Fruit fly (Drosophila melanogaster) whole organism, embryonic: ENCODE results near the gene Sox21a.

ENCODE experiments used
- ATbp ChIP-seq: fragments of 200-800 bp; sonication (Bioruptor generic); optimal IDR thresholded peaks from 2 replicates; lab custom pipeline; 2017; ENCODE audit warnings: missing biosample characterization, mild to moderate bottlenecking, missing genetic modification characterization, missing genetic modification reagents
- Bteb2 ChIP-seq: fragments of 200-800 bp; sonication (Bioruptor generic); optimal IDR thresholded peaks from 2 replicates; lab custom pipeline; 2016; ENCODE audit warnings: missing biosample characterization, missing genetic modification characterization
- CG11723 ChIP-seq: fragments of 200-800 bp; sonication (Bioruptor generic); optimal IDR thresholded peaks from 2 replicates; lab custom pipeline; 2017; ENCODE audit warnings: missing biosample characterization, mild to moderate bottlenecking, missing genetic modification characterization
- CG12104 ChIP-seq: fragments of 200-800 bp; sonication (Bioruptor generic); optimal IDR thresholded peaks from 3 replicates; lab custom pipeline; 2016; ENCODE audit warnings: missing biosample characterization, missing genetic modification characterization
- CG12155 ChIP-seq: fragments of 200-800 bp; sonication (Bioruptor generic); optimal IDR thresholded peaks from 3 replicates; lab custom pipeline; 2016; ENCODE audit warnings: missing biosample characterization, missing genetic modification characterization
- CG12219 ChIP-seq: fragments of 200-800 bp; sonication (Bioruptor generic); optimal IDR thresholded peaks from 3 replicates; lab custom pipeline; 2018; ENCODE audit warnings: missing biosample characterization, mild to moderate bottlenecking, missing genetic modification characterization
- CG1233 ChIP-seq: fragments of 200-800 bp; sonication (Bioruptor generic); optimal IDR thresholded peaks from 4 replicates; lab custom pipeline; 2018; ENCODE audit warnings: missing biosample characterization, mild to moderate bottlenecking, missing genetic modification characterization
- CG12942 ChIP-seq: fragments of 200-800 bp; sonication (Bioruptor generic); optimal IDR thresholded peaks from 3 replicates; lab custom pipeline; 2016; ENCODE audit warnings: missing biosample characterization, missing genetic modification characterization
- CG17912 ChIP-seq: fragments of 200-800 bp; sonication (Bioruptor generic); optimal IDR thresholded peaks from 2 replicates; lab custom pipeline; 2018; ENCODE audit warnings: missing biosample characterization, mild to moderate bottlenecking, missing genetic modification characterization
- CG2129 ChIP-seq: fragments of 200-800 bp; sonication (Bioruptor generic); IDR thresholded peaks from 2 replicates; pipeline ENCODE4 v1.3.6; 2022; ENCODE audit warnings: missing biosample characterization, missing genetic modification characterization; ENCODE audit not compliant: partially characterized antibody
- CG34422 ChIP-seq: fragments of 200-800 bp; sonication (Bioruptor generic); IDR thresholded peaks from 3 replicates; pipeline ENCODE4 v1.3.6; 2022; ENCODE audit warnings: missing biosample characterization, missing genetic modification characterization
- CG3726 ChIP-seq: fragments of 200-800 bp; sonication (Bioruptor generic); IDR thresholded peaks from 3 replicates; pipeline ENCODE4, ENCODE4 v1.3.6; 2022; ENCODE audit warnings: missing biosample characterization, missing genetic modification characterization
- CG4730 ChIP-seq: fragments of 200-800 bp; sonication (Bioruptor generic); IDR thresholded peaks from 2 replicates; pipeline ENCODE4 v1.3.6; 2022; ENCODE audit warnings: missing biosample characterization, missing genetic modification characterization
- CG4820 ChIP-seq: fragments of 200-800 bp; sonication (Bioruptor generic); optimal IDR thresholded peaks from 3 replicates; lab custom pipeline; 2016; ENCODE audit warnings: missing biosample characterization, missing genetic modification characterization
- CG6654 ChIP-seq: fragments of 200-800 bp; sonication (Bioruptor generic); optimal IDR thresholded peaks from 2 replicates; lab custom pipeline; 2017; ENCODE audit warnings: missing biosample characterization, mild to moderate bottlenecking, missing genetic modification characterization
- CG6765 ChIP-seq: fragments of 200-800 bp; sonication (Bioruptor generic); optimal IDR thresholded peaks from 3 replicates; lab custom pipeline; 2017; ENCODE audit warnings: missing biosample characterization, mild to moderate bottlenecking, missing genetic modification characterization
- CG8290 ChIP-seq, 3 experiments: fragments of 200-800 bp; sonication (Bioruptor generic); optimal IDR thresholded peaks; 2 replicates each; lab custom pipeline; 2016 to 2019; ENCODE audit warnings: missing biosample characterization in 3 of 3, missing genetic modification characterization in 3 of 3, mild to moderate bottlenecking in 2 of 3, moderate library complexity in 1 of 3
- CG8359 ChIP-seq: fragments of 200-800 bp; sonication (Bioruptor generic); optimal IDR thresholded peaks from 2 replicates; lab custom pipeline; 2017; ENCODE audit warnings: missing biosample characterization, mild to moderate bottlenecking, missing genetic modification characterization, borderline replicate concordance
- CTCF ChIP-seq: fragments of 200-800 bp; sonication (Bioruptor generic); optimal IDR thresholded peaks from 2 replicates; lab custom pipeline; 2017; ENCODE audit warnings: missing biosample characterization, mild to moderate bottlenecking, missing genetic modification characterization, moderate library complexity
- D ChIP-seq, 2 experiments: fragments of 200-800 bp in 1 of 2; fragments of >200 bp in 1 of 2; sonication (Bioruptor generic) in 1 of 2; optimal IDR thresholded peaks; 2 replicates in 1 of 2; 3 replicates in 1 of 2; lab custom pipeline; 2017; ENCODE audit warnings: mild to moderate bottlenecking in 1 of 2, missing biosample characterization in 1 of 2, missing genetic modification characterization in 1 of 2, missing genetic modification reagents in 1 of 2
- Drgx ChIP-seq: fragments of 200-800 bp; sonication (Bioruptor generic); IDR thresholded peaks from 2 replicates; pipeline ENCODE4 v1.3.6; 2022; ENCODE audit warnings: missing biosample characterization, missing genetic modification characterization
- NC2β ChIP-seq: fragments of 200-800 bp; sonication (Bioruptor generic); optimal IDR thresholded peaks from 2 replicates; lab custom pipeline; 2016; ENCODE audit warnings: missing biosample characterization, missing genetic modification characterization
- Nf-YA ChIP-seq: fragments of 200-800 bp; sonication (Bioruptor generic); IDR thresholded peaks from 2 replicates; pipeline ENCODE4 v1.3.6; 2022; ENCODE audit warnings: missing biosample characterization, missing genetic modification characterization
- Opbp ChIP-seq: fragments of 200-800 bp; sonication (Bioruptor generic); IDR thresholded peaks from 3 replicates; pipeline ENCODE4 v1.3.6; 2022; ENCODE audit warnings: missing biosample characterization, missing genetic modification characterization; ENCODE audit not compliant: partially characterized antibody
- PHDP ChIP-seq: fragments of 200-800 bp; sonication (Bioruptor generic); optimal IDR thresholded peaks from 3 replicates; lab custom pipeline; 2018; ENCODE audit warnings: missing biosample characterization, mild to moderate bottlenecking, missing genetic modification characterization, moderate library complexity
- Pdp1 ChIP-seq, 2 experiments: fragments of 200-800 bp; sonication (Bioruptor generic); optimal IDR thresholded peaks; 3 replicates each; lab custom pipeline; 2016; ENCODE audit warnings: missing biosample characterization in 2 of 2, missing genetic modification characterization in 2 of 2, mild to moderate bottlenecking in 1 of 2, moderate library complexity in 1 of 2
- ab ChIP-seq: fragments of 200-800 bp; sonication (Bioruptor generic); optimal IDR thresholded peaks from 2 replicates; lab custom pipeline; 2016; ENCODE audit warnings: missing biosample characterization, missing genetic modification characterization
- az2 ChIP-seq: fragments of 200-800 bp; sonication (Bioruptor generic); optimal IDR thresholded peaks from 3 replicates; lab custom pipeline; 2016; ENCODE audit warnings: missing biosample characterization, missing genetic modification characterization
- br ChIP-seq: fragments of >200 bp; optimal IDR thresholded peaks from 2 replicates; lab custom pipeline; 2017
- cad ChIP-seq: fragments of >200 bp; optimal IDR thresholded peaks from 2 replicates; lab custom pipeline; 2017; ENCODE audit warnings: missing biosample characterization, missing genetic modification characterization
- chm ChIP-seq: fragments of 200-800 bp; sonication (Bioruptor generic); IDR thresholded peaks from 2 replicates; pipeline ENCODE4 v1.3.6; 2022; ENCODE audit warnings: missing biosample characterization, missing genetic modification characterization
- chn ChIP-seq: fragments of 200-800 bp; sonication (Bioruptor generic); optimal IDR thresholded peaks from 2 replicates; lab custom pipeline; 2016; ENCODE audit warnings: missing biosample characterization, missing genetic modification characterization
- crp ChIP-seq, 2 experiments: fragments of 200-800 bp; sonication (Bioruptor generic); optimal IDR thresholded peaks; 2 replicates in 1 of 2; 3 replicates in 1 of 2; lab custom pipeline; 2017; ENCODE audit warnings: missing biosample characterization in 2 of 2, missing genetic modification characterization in 2 of 2, mild to moderate bottlenecking in 1 of 2, moderate library complexity in 1 of 2
- cwo ChIP-seq: fragments of 200-800 bp; sonication (Bioruptor generic); optimal IDR thresholded peaks from 3 replicates; lab custom pipeline; 2017; ENCODE audit warnings: missing biosample characterization, missing genetic modification characterization, mild to moderate bottlenecking, moderate library complexity, missing genetic modification reagents
- dm ChIP-seq: fragments of 200-800 bp; sonication (Bioruptor generic); optimal IDR thresholded peaks from 3 replicates; lab custom pipeline; 2016; ENCODE audit warnings: missing biosample characterization, missing genetic modification characterization
- gt ChIP-seq: fragments of 200-800 bp; sonication (Bioruptor generic); IDR thresholded peaks from 2 replicates; pipeline ENCODE4 v1.3.6; 2022; ENCODE audit warnings: missing biosample characterization, missing genetic modification characterization
- ham ChIP-seq: fragments of 200-800 bp; sonication (Bioruptor generic); IDR thresholded peaks from 2 replicates; pipeline ENCODE4 v1.3.6; 2022; ENCODE audit warnings: missing biosample characterization, missing genetic modification characterization
- insv ChIP-seq, 2 experiments: fragments of 200-800 bp; sonication (Bioruptor generic); optimal IDR thresholded peaks; 3 replicates each; lab custom pipeline; 2016 to 2018; ENCODE audit warnings: missing biosample characterization in 2 of 2, missing genetic modification characterization in 2 of 2
- inv ChIP-seq: fragments of 200-800 bp; sonication (Bioruptor generic); IDR thresholded peaks from 2 replicates; pipeline ENCODE4 v1.3.6; 2022; ENCODE audit warnings: missing biosample characterization, missing genetic modification characterization; ENCODE audit not compliant: partially characterized antibody
- jing ChIP-seq: fragments of 200-800 bp; sonication (Bioruptor generic); optimal IDR thresholded peaks from 2 replicates; lab custom pipeline; 2018; ENCODE audit warnings: missing biosample characterization, mild to moderate bottlenecking, missing genetic modification characterization
- nmo ChIP-seq: fragments of 200-800 bp; sonication (Bioruptor generic); optimal IDR thresholded peaks from 2 replicates; lab custom pipeline; 2018; ENCODE audit warnings: missing biosample characterization, mild to moderate bottlenecking, missing genetic modification characterization, moderate library complexity
- org-1 ChIP-seq: fragments of 200-800 bp; sonication (Bioruptor generic); optimal IDR thresholded peaks from 2 replicates; lab custom pipeline; 2017; ENCODE audit warnings: missing biosample characterization, missing genetic modification characterization
- sd ChIP-seq: fragments of 200-800 bp; sonication (Bioruptor generic); optimal IDR thresholded peaks from 3 replicates; lab custom pipeline; 2018; ENCODE audit warnings: missing biosample characterization, mild to moderate bottlenecking, missing genetic modification characterization, moderate library complexity
- sens ChIP-seq: fragments of 200-800 bp; sonication (Bioruptor generic); peaks from one replicate; lab custom pipeline; 2016; ENCODE audit warnings: missing biosample characterization, missing genetic modification characterization
- sisA ChIP-seq: fragments of 200-800 bp; sonication (Bioruptor generic); IDR thresholded peaks from 2 replicates; pipeline ENCODE4 v1.3.6; 2022; ENCODE audit warnings: missing biosample characterization, missing genetic modification characterization
- sqz ChIP-seq: fragments of 200-800 bp; sonication (Bioruptor generic); optimal IDR thresholded peaks from 3 replicates; lab custom pipeline; 2018; ENCODE audit warnings: missing biosample characterization, mild to moderate bottlenecking, missing genetic modification characterization
- tin ChIP-seq: fragments of 200-800 bp; sonication (Bioruptor generic); optimal IDR thresholded peaks from 3 replicates; lab custom pipeline; 2016; ENCODE audit warnings: missing biosample characterization, missing genetic modification characterization
- tio ChIP-seq: fragments of 200-800 bp; sonication (Bioruptor generic); optimal IDR thresholded peaks from 2 replicates; lab custom pipeline; 2017; ENCODE audit warnings: missing biosample characterization, missing genetic modification characterization, inconsistent platforms
- toy ChIP-seq: fragments of 200-800 bp; sonication (Bioruptor generic); IDR thresholded peaks from 2 replicates; pipeline ENCODE4 v1.3.6; 2022; ENCODE audit warnings: missing biosample characterization, missing genetic modification characterization
- trh ChIP-seq: fragments of 200-800 bp; sonication (Bioruptor generic); optimal IDR thresholded peaks from 2 replicates; lab custom pipeline; 2016; ENCODE audit warnings: missing biosample characterization, missing genetic modification characterization
- zfh1 ChIP-seq: fragments of 200-800 bp; sonication (Bioruptor generic); IDR thresholded peaks from 3 replicates; pipeline ENCODE4 v1.3.6; 2022; ENCODE audit warnings: missing biosample characterization, missing genetic modification characterization
- zfh2 ChIP-seq: fragments of 200-800 bp; sonication (Bioruptor generic); optimal IDR thresholded peaks from 2 replicates; lab custom pipeline; 2016; ENCODE audit warnings: missing biosample characterization, missing genetic modification characterization

Gene Sox21a

dm6 chr3L:14146386-14146785 lies 38.5 kb upstream of the Sox21a start (continued):
- TF ChIP-seq inv (no peak), insv (GFP tag; optimal IDR thresholded peaks at IDR 0.05; lab: Kevin White, UChicago) (no peak), CG12942 (GFP tag; lab: Kevin White, UChicago) (no peak), CG34422 (no peak), CG1233 (GFP tag; lab: Kevin White, UChicago) (no peak), cad (GFP tag; lab: Kevin White, UChicago) (no peak), CG6765 (no peak), sens (GFP tag; lab: Kevin White, UChicago) (peak; percentile 75), chn (GFP tag; lab: Kevin White, UChicago) (no peak), CG17912 (GFP tag; lab: Kevin White, UChicago) (no peak), sqz (GFP tag; lab: Kevin White, UChicago) (peak; percentile 14), CG8359 (GFP tag; lab: Kevin White, UChicago) (no peak), ATbp (GFP tag; lab: Kevin White, UChicago) (peak; percentile 37), D (optimal IDR thresholded peaks at IDR 0.05; lab: Kevin White, UChicago) (no peak), D (GFP tag; optimal IDR thresholded peaks at IDR 0.05; lab: Kevin White, UChicago) (peak; percentile 54), zfh2 (no peak), CG12104 (GFP tag; lab: Kevin White, UChicago) (no peak), Drgx (GFP tag; lab: Robert Waterston, UW) (no peak), CG12155 (GFP tag; lab: Kevin White, UChicago) (no peak), Nf-YA (GFP tag; lab: Robert Waterston, UW) (no peak), CG4730 (GFP tag; lab: Robert Waterston, UW) (no peak), tio (GFP tag; lab: Kevin White, UChicago) (no peak), tin (peak; percentile 15), br (lab: Kevin White, UChicago) (no peak), CG3726 (GFP tag; lab: Robert Waterston, UW) (no peak), sisA (no peak), org-1 (no peak), zfh1 (0 out of 3 replicates have a peak, but pooled peaks have one; percentile 19), jing (GFP tag; lab: Kevin White, UChicago) (no peak), CG6654 (no peak), CTCF (GFP tag; lab: Kevin White, UChicago) (no peak), toy (GFP tag; lab: Robert Waterston, UW) (no peak), PHDP (tag; lab: Kevin White, UChicago) (no peak), CG8290 (GFP tag; optimal IDR thresholded peaks at IDR 0.05; lab: Kevin White, UChicago) (no peak), CG8290 (tag; optimal IDR thresholded peaks at IDR 0.05; lab: Kevin White, UChicago) (no peak), az2 (GFP tag; lab: Kevin White, UChicago) (no peak), CG4820 (peak; percentile 6), sd (no peak), Bteb2 (GFP tag; lab: Kevin White, UChicago) (no peak), CG12219 (GFP tag; lab: Kevin White, UChicago) (no peak), NC2β (GFP tag; lab: Kevin White, UChicago) (no peak), crp (GFP tag; optimal IDR thresholded peaks at IDR 0.05; lab: Kevin White, UChicago) (no peak), nmo (peak; percentile 12), Opbp (GFP tag; lab: Robert Waterston, UW) (no peak), Pdp1 (GFP tag; optimal IDR thresholded peaks at IDR 0.05; lab: Kevin White, UChicago) (no peak), dm (GFP tag; lab: Kevin White, UChicago) (no peak), cwo (GFP tag; lab: Kevin White, UChicago) (no peak), ab (no peak), chm (GFP tag; lab: Robert Waterston, UW) (no peak), trh (GFP tag; lab: Kevin White, UChicago) (no peak), gt (GFP tag; lab: Robert Waterston, UW) (no peak), CG2129 (no peak), CG11723 (GFP tag; lab: Kevin White, UChicago) (no peak), ham (GFP tag; lab: Robert Waterston, UW) (no peak)
